Worm (Caenorhabditis elegans): Measurements from ENCODE around the gene cyn-17.
A peak's percentile ranks its signal among the peaks of the same experiment; 100 is the strongest.

cyn-17 gene

DNA sequence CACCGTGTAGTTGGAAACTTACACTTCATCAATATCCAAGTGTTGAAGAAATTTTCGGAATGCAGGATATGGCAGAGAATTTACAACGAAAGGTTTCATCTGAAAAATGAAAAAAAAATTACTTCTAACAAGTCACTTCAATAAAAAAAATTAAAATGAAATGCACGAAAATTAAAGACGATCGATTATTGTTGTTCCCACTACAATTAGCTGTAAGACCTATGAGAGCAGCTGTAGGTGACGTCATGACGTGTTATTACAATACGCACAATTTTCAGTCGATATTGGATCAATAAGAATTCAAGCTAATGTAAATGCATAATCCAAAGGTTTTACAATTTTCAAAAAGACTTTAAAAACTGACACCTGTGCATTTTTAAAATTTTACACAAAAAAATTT is 39.3 kb upstream of the cyn-17 start, which contains the start of gene C53A3.1:
Gene C53A3.1 (minus strand): TSS at position 101 of the 400 bp plus-strand sequence.
- TF ChIP-seq nhr-129 (tag; optimal IDR thresholded peaks at IDR 0.05): no peak
- TF ChIP-seq sma-3 (GFP tag; optimal IDR thresholded peaks at IDR 0.05): no peak
- TF ChIP-seq elt-3 (tag; optimal IDR thresholded peaks at IDR 0.05): no peak
- no peak for TF ChIP-seq Y55F3AM.14 (GFP tag; optimal IDR thresholded peaks at IDR 0.05)
- no peak for TF ChIP-seq ztf-11 (tag; optimal IDR thresholded peaks at IDR 0.05)
- no peak for TF ChIP-seq peb-1 (tag; optimal IDR thresholded peaks at IDR 0.05)
- no peak for TF ChIP-seq lin-39 (tag; optimal IDR thresholded peaks at IDR 0.05)
- no peak for TF ChIP-seq lin-11 (tag; optimal IDR thresholded peaks at IDR 0.05)

ce11 chrV:5763787-5764186 is 35.7 kb upstream of the cyn-17 start, which contains the start of gene pgph-3:
Gene pgph-3 (minus strand): TSS chrV:5763846.
- TF ChIP-seq nhr-25 (tag; optimal IDR thresholded peaks at IDR 0.05) (peak; percentile 84), mab-5 (tag; optimal IDR thresholded peaks at IDR 0.05) (no peak), ztf-1 (GFP tag; conservative IDR thresholded peaks at IDR 0.05) (no peak), gmeb-1 (tag; optimal IDR thresholded peaks at IDR 0.05) (peak; percentile 45), mbf-1 (tag; optimal IDR thresholded peaks at IDR 0.05) (no peak), ama-1 (optimal IDR thresholded peaks at IDR 0.05) (no peak), nhr-12 (tag; optimal IDR thresholded peaks at IDR 0.05) (no peak), C34F6.9 (tag; optimal IDR thresholded peaks at IDR 0.05) (peak; percentile 15), nhr-11 (tag; optimal IDR thresholded peaks at IDR 0.05) (no peak), ZK546.5 (tag; optimal IDR thresholded peaks at IDR 0.05) (no peak), ztf-4 (tag; optimal IDR thresholded peaks at IDR 0.05) (no peak), alr-1 (tag; optimal IDR thresholded peaks at IDR 0.05) (no peak), F13H6.1 (tag; optimal IDR thresholded peaks at IDR 0.05) (peak; percentile 74), sma-3 (GFP tag; optimal IDR thresholded peaks at IDR 0.05) (peak; percentile 73), mdl-1 (tag; optimal IDR thresholded peaks at IDR 0.05) (peak; percentile 11 to 17), nhr-6 (tag; optimal IDR thresholded peaks at IDR 0.05) (peak; percentile 28), crh-2 (tag; optimal IDR thresholded peaks at IDR 0.05) (peak; percentile 85), ceh-82 (tag; optimal IDR thresholded peaks at IDR 0.05) (no peak), zag-1 (tag; optimal IDR thresholded peaks at IDR 0.05) (no peak), lin-39 (tag; optimal IDR thresholded peaks at IDR 0.05) (no peak), sma-9 (GFP tag; optimal IDR thresholded peaks at IDR 0.05) (peak; percentile 96), sma-9 (tag; optimal IDR thresholded peaks at IDR 0.05) (no peak), elt-3 (tag; optimal IDR thresholded peaks at IDR 0.05) (no peak), fos-1 (tag; optimal IDR thresholded peaks at IDR 0.05) (peak; percentile 75), nhr-10 (tag; optimal IDR thresholded peaks at IDR 0.05) (no peak), blmp-1 (tag; optimal IDR thresholded peaks at IDR 0.05; ENCODE audit: insufficient read depth) (peak; percentile 85), ceh-16 (tag; optimal IDR thresholded peaks at IDR 0.05) (no peak), nhr-21 (tag; optimal IDR thresholded peaks at IDR 0.05) (peak; percentile 45), ztf-11 (tag; optimal IDR thresholded peaks at IDR 0.05) (no peak), peb-1 (tag; optimal IDR thresholded peaks at IDR 0.05) (no peak), egl-27 (tag; optimal IDR thresholded peaks at IDR 0.05) (peak; percentile 73), elt-1 (tag; optimal IDR thresholded peaks at IDR 0.05) (no peak), unc-39 (tag; optimal IDR thresholded peaks at IDR 0.05) (no peak), sem-4 (tag; optimal IDR thresholded peaks at IDR 0.05) (peak; percentile 53)

ce11 chrV:5765081-5765480 is 34.4 kb upstream of the cyn-17 start, which contains the start of gene pgph-2:
Gene pgph-2 (plus strand): TSS chrV:5765127.
- peak; percentile 25 for TF ChIP-seq sma-9 (GFP tag; optimal IDR thresholded peaks at IDR 0.05)
- TF ChIP-seq sma-9 (tag; optimal IDR thresholded peaks at IDR 0.05): no peak
- no peak for TF ChIP-seq mab-5 (tag; optimal IDR thresholded peaks at IDR 0.05)
- TF ChIP-seq crh-2 (tag; optimal IDR thresholded peaks at IDR 0.05): peak; percentile 2
- no peak for TF ChIP-seq aly-2 (tag; optimal IDR thresholded peaks at IDR 0.05)

ce11 chrV:5768292-5768695 is 31.2 kb upstream of the cyn-17 start:
- TF ChIP-seq ztf-4 (tag; optimal IDR thresholded peaks at IDR 0.05) (no peak), ztf-11 (tag; optimal IDR thresholded peaks at IDR 0.05) (no peak), alr-1 (tag; optimal IDR thresholded peaks at IDR 0.05) (no peak), peb-1 (tag; optimal IDR thresholded peaks at IDR 0.05) (no peak), nhr-12 (tag; optimal IDR thresholded peaks at IDR 0.05) (no peak), unc-39 (tag; optimal IDR thresholded peaks at IDR 0.05) (no peak), ama-1 (optimal IDR thresholded peaks at IDR 0.05) (no peak), elt-1 (tag; optimal IDR thresholded peaks at IDR 0.05) (no peak), gmeb-1 (tag; optimal IDR thresholded peaks at IDR 0.05) (peak; percentile 57), dmd-4 (tag; optimal IDR thresholded peaks at IDR 0.05) (no peak), ZK546.5 (tag; optimal IDR thresholded peaks at IDR 0.05) (no peak), aly-2 (tag; optimal IDR thresholded peaks at IDR 0.05) (no peak), ceh-16 (tag; optimal IDR thresholded peaks at IDR 0.05) (no peak), crh-2 (tag; optimal IDR thresholded peaks at IDR 0.05) (peak; percentile 63), blmp-1 (tag; optimal IDR thresholded peaks at IDR 0.05; ENCODE audit: insufficient read depth) (peak; percentile 81), fos-1 (tag; optimal IDR thresholded peaks at IDR 0.05) (peak; percentile 39), zag-1 (tag; optimal IDR thresholded peaks at IDR 0.05) (no peak), nhr-129 (tag; optimal IDR thresholded peaks at IDR 0.05) (peak; percentile 62), nhr-23 (tag; optimal IDR thresholded peaks at IDR 0.05) (no peak), snpc-4 (tag; optimal IDR thresholded peaks at IDR 0.05) (no peak), ceh-82 (tag; optimal IDR thresholded peaks at IDR 0.05) (no peak), nhr-21 (tag; optimal IDR thresholded peaks at IDR 0.05) (peak; percentile 94), mdl-1 (tag; optimal IDR thresholded peaks at IDR 0.05) (peak; percentile 77 to 78), C34F6.9 (tag; optimal IDR thresholded peaks at IDR 0.05) (no peak), nhr-11 (tag; optimal IDR thresholded peaks at IDR 0.05) (no peak), nhr-77 (tag; optimal IDR thresholded peaks at IDR 0.05) (no peak), sma-9 (GFP tag; optimal IDR thresholded peaks at IDR 0.05) (peak; percentile 92), sma-9 (tag; optimal IDR thresholded peaks at IDR 0.05) (peak; percentile 10), elt-3 (tag; optimal IDR thresholded peaks at IDR 0.05) (no peak), egl-27 (tag; optimal IDR thresholded peaks at IDR 0.05) (peak; percentile 78), mbf-1 (tag; optimal IDR thresholded peaks at IDR 0.05) (no peak), Y55F3AM.14 (GFP tag; optimal IDR thresholded peaks at IDR 0.05) (peak; percentile 39), nhr-237 (tag; optimal IDR thresholded peaks at IDR 0.05) (no peak), nhr-10 (tag; optimal IDR thresholded peaks at IDR 0.05) (no peak), lin-11 (tag; optimal IDR thresholded peaks at IDR 0.05) (no peak), mab-5 (tag; optimal IDR thresholded peaks at IDR 0.05) (peak; percentile 19)

Measured in whole organism, L2 larva.